Fruit fly (Drosophila melanogaster): Measurements from ENCODE around the gene CG9886.

DNA sequence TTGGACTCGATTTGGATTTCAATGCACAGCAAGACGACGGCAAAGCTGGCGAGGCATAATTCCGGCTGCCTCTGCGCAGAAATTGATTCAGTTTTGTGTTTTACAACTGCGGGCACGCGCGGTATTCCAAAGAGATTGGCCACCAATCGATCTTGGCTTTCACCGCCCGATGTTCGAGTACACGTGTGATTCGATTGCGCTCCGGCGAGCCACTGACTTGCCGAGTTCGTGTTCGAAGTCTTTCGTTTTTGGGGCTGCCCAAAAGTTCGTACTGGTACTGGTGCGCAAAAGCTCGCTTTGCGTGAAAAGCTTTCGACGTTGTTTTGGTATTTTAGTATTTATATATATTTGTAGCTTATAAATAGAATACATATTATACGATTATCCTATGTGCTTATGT, 5.5 kb upstream of the CG9886 start, which contains the start of gene CG18641:
- TF ChIP-seq ovo (GFP tag; optimal IDR thresholded peaks at IDR 0.05) (no peak), CG33017 (tag; optimal IDR thresholded peaks at IDR 0.05) (no peak), Clk (GFP tag; optimal IDR thresholded peaks at IDR 0.05) (no peak), cic (GFP tag; optimal IDR thresholded peaks at IDR 0.05) (no peak), CG5204 (GFP tag; optimal IDR thresholded peaks at IDR 0.05) (no peak), Mnt (GFP tag; optimal IDR thresholded peaks at IDR 0.05) (no peak), kay (GFP tag; ENCODE audit: borderline replicate concordance) (no peak), bab1 (GFP tag; optimal IDR thresholded peaks at IDR 0.05) (no peak), Crg-1 (GFP tag; optimal IDR thresholded peaks at IDR 0.05) (no peak)

Measured in whole organism, adult.